Worm (Caenorhabditis elegans) whole organism, L3 larva: Measurements from ENCODE around the gene C15H9.11.
A peak's percentile ranks its signal among the peaks of the same experiment; 100 is the strongest.

Experiments
- ZK546.5 ChIP-seq: sonication (generic microtip); optimal IDR thresholded peaks from 2 replicates; lab custom pipeline; 2017; ENCODE audit warnings: missing biosample characterization, missing genetic modification characterization
- ama-1 ChIP-seq: fragments of 150-350 bp; optimal IDR thresholded peaks from 2 replicates; lab custom pipeline; 2018
- ceh-16 ChIP-seq: sonication (generic microtip); optimal IDR thresholded peaks from 2 replicates; lab custom pipeline; 2017; ENCODE audit warnings: missing biosample characterization, missing genetic modification characterization
- ceh-28 ChIP-seq: fragments of 150-350 bp; optimal IDR thresholded peaks from 2 replicates; lab custom pipeline; 2014; ENCODE audit warnings: missing biosample characterization, missing genetic modification reagents, missing genetic modification characterization
- ceh-9 ChIP-seq: sonication (generic microtip); optimal IDR thresholded peaks from 2 replicates; lab custom pipeline; 2018; ENCODE audit warnings: missing biosample characterization, missing genetic modification characterization
- daf-12 ChIP-seq: fragments of 150-350 bp; optimal IDR thresholded peaks from 2 replicates; lab custom pipeline; 2014; ENCODE audit warnings: missing biosample characterization, missing genetic modification reagents, missing genetic modification characterization
- egl-27 ChIP-seq: sonication (generic microtip); optimal IDR thresholded peaks from 4 replicates; lab custom pipeline; 2017; ENCODE audit warnings: missing biosample characterization, missing genetic modification reagents, missing genetic modification characterization
- egl-5 ChIP-seq: fragments of 150-350 bp; optimal IDR thresholded peaks from 2 replicates; lab custom pipeline; 2017; ENCODE audit warnings: missing biosample characterization, missing genetic modification reagents, missing genetic modification characterization, inconsistent platforms
- elt-1 ChIP-seq: fragments of 150-350 bp; optimal IDR thresholded peaks from 2 replicates; lab custom pipeline; 2014; ENCODE audit warnings: missing biosample characterization, missing genetic modification characterization
- elt-2 ChIP-seq: sonication (generic microtip); optimal IDR thresholded peaks from 2 replicates; lab custom pipeline; 2016; ENCODE audit warnings: missing genetic modification reagents, mild to moderate bottlenecking, missing genetic modification characterization, missing compliant biosample characterization
- elt-3 ChIP-seq, 3 experiments: fragments of 150-350 bp in 1 of 3; sonication (generic microtip) in 2 of 3; optimal IDR thresholded peaks; 2 replicates in 2 of 3; 4 replicates in 1 of 3; lab custom pipeline; 2014 to 2017; ENCODE audit warnings: missing biosample characterization in 3 of 3, missing genetic modification characterization in 3 of 3
- eor-1 ChIP-seq, 2 experiments: fragments of 150-350 bp; optimal IDR thresholded peaks; 2 replicates each; lab custom pipeline; 2014 to 2018; ENCODE audit warnings: missing biosample characterization in 2 of 2, missing genetic modification characterization in 2 of 2
- hmg-11 ChIP-seq: sonication (generic microtip); optimal IDR thresholded peaks from 2 replicates; lab custom pipeline; 2016; ENCODE audit warnings: missing genetic modification characterization, missing compliant biosample characterization
- lin-39 ChIP-seq: fragments of 150-350 bp; optimal IDR thresholded peaks from 2 replicates; lab custom pipeline; 2018; ENCODE audit warnings: missing biosample characterization, missing genetic modification reagents, missing genetic modification characterization
- lsy-12 ChIP-seq: sonication (generic microtip); optimal IDR thresholded peaks from 2 replicates; lab custom pipeline; 2016; ENCODE audit warnings: mild to moderate bottlenecking, missing genetic modification characterization, missing compliant biosample characterization
- mdl-1 ChIP-seq: fragments of 150-350 bp; optimal IDR thresholded peaks from 2 replicates; lab custom pipeline; 2014; ENCODE audit warnings: missing biosample characterization, missing genetic modification characterization
- mml-1 ChIP-seq: fragments of 150-350 bp; sonication (generic microtip); optimal IDR thresholded peaks from 3 replicates; lab custom pipeline; 2014; ENCODE audit warnings: missing biosample characterization, missing genetic modification characterization
- nfya-1 ChIP-seq: sonication (generic microtip); optimal IDR thresholded peaks from 2 replicates; lab custom pipeline; 2017; ENCODE audit warnings: missing genetic modification characterization, mild to moderate bottlenecking, missing compliant biosample characterization, antibody characterized with exemption, moderate library complexity; ENCODE audit not compliant: insufficient read depth
- nhr-28 ChIP-seq: fragments of 150-350 bp; optimal IDR thresholded peaks from 2 replicates; lab custom pipeline; 2014; ENCODE audit warnings: missing biosample characterization, missing genetic modification characterization
- nhr-43 ChIP-seq: sonication (generic microtip); optimal IDR thresholded peaks from 2 replicates; lab custom pipeline; 2016; ENCODE audit warnings: mild to moderate bottlenecking, missing genetic modification characterization, missing compliant biosample characterization; ENCODE audit not compliant: poor library complexity, severe bottlenecking
- nhr-67 ChIP-seq: fragments of 150-350 bp; optimal IDR thresholded peaks from 2 replicates; lab custom pipeline; 2014; ENCODE audit warnings: missing biosample characterization, missing genetic modification characterization
- nhr-76 ChIP-seq: fragments of 150-350 bp; sonication (generic microtip); optimal IDR thresholded peaks from 5 replicates; lab custom pipeline; 2014; ENCODE audit warnings: missing biosample characterization, missing genetic modification characterization
- nhr-77 ChIP-seq: fragments of 150-350 bp; optimal IDR thresholded peaks from 2 replicates; lab custom pipeline; 2014; ENCODE audit warnings: missing biosample characterization, missing genetic modification characterization
- pha-4 ChIP-seq: fragments of 150-350 bp; optimal IDR thresholded peaks from 2 replicates; lab custom pipeline; 2014; ENCODE audit warnings: missing biosample characterization, missing genetic modification reagents, missing genetic modification characterization
- pqm-1 ChIP-seq: fragments of 150-350 bp; optimal IDR thresholded peaks from 2 replicates; lab custom pipeline; 2017; ENCODE audit warnings: missing biosample characterization, missing genetic modification characterization, inconsistent platforms
- snpc-4 ChIP-seq: fragments of 150-350 bp; optimal IDR thresholded peaks from 2 replicates; lab custom pipeline; 2014; ENCODE audit warnings: missing biosample characterization, missing genetic modification characterization
- tbx-2 ChIP-seq: sonication (generic microtip); optimal IDR thresholded peaks from 2 replicates; lab custom pipeline; 2016; ENCODE audit warnings: mild to moderate bottlenecking, missing genetic modification characterization, missing compliant biosample characterization
- unc-62 ChIP-seq: fragments of 150-350 bp; sonication (generic microtip); optimal IDR thresholded peaks from 4 replicates; lab custom pipeline; 2014; ENCODE audit warnings: missing biosample characterization, missing genetic modification reagents, missing genetic modification characterization
- zag-1 ChIP-seq: fragments of 150-350 bp; optimal IDR thresholded peaks from 2 replicates; lab custom pipeline; 2014; ENCODE audit warnings: missing biosample characterization, missing genetic modification characterization
- ztf-11 ChIP-seq: fragments of 150-350 bp; optimal IDR thresholded peaks from 2 replicates; lab custom pipeline; 2014; ENCODE audit warnings: missing biosample characterization, missing genetic modification characterization

C15H9.11 gene

DNA sequence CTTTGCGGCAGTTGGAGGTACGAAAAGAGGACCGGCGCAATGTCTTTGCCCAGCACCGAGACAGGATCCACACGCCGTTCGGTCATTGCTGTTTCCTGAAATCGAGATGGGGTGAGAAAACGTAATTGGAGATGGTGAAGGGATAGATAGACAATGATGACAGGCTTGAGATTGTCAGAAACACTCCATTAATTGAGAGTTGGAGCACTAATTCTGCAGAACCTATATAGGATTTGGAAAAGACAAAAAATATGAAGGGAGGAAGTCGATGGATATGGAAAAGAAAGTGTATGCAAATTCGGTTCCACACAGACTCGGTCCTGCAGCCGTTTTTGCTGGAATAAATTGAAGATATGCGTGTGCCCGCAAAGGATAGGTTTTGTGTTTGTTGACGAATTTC is 35.0 kb upstream of the C15H9.11 start, which contains the start of gene Y72A10A.1:
TSS of gene Y72A10A.1 (minus strand) at position 101 of the 400 bp plus-strand sequence.
- TF ChIP-seq egl-27 (tag; lab: Kevin White, UChicago) (no peak), eor-1 (tag; optimal IDR thresholded peaks at IDR 0.05; lab: Kevin White, UChicago) (no peak), ama-1 (lab: Kevin White, UChicago) (no peak), ztf-11 (tag; lab: Kevin White, UChicago) (no peak), nhr-76 (tag; lab: Kevin White, UChicago) (no peak), lsy-12 (tag; lab: Kevin White, UChicago) (no peak), ceh-9 (tag; lab: Kevin White, UChicago) (no peak), pqm-1 (tag; lab: Kevin White, UChicago) (no peak), mml-1 (tag; lab: Kevin White, UChicago) (no peak), nhr-28 (tag; lab: Kevin White, UChicago) (no peak), elt-3 (tag; optimal IDR thresholded peaks at IDR 0.05; lab: Kevin White, UChicago) (no peak)

DNA sequence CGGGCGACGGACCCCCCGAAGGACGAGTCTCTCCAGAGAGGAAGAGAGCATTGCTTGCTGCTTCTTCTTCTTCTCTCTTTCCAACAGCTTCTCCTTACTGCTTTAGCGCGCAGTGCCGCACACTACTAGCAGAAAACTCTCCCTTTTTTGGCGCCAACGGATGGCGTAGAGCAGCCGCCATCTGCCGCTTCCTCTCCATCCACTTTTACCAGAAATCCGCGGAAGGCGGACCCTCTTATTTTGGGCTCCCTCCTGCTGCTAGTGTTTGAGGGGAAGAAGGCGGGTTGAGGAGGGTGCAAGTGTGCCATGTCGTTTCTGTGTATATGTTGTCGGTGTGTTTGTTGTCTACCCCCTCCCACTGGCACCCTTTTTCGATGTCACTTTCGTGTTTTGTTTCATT is 31.2 kb upstream of the C15H9.11 start:
- TF ChIP-seq ama-1 (lab: Kevin White, UChicago) = no peak
- no peak for TF ChIP-seq lsy-12 (tag; lab: Kevin White, UChicago)
- TF ChIP-seq tbx-2 = peak; percentile 30
- peak; percentile 55 for TF ChIP-seq hmg-11 (tag; lab: Kevin White, UChicago)
- no peak for TF ChIP-seq nhr-43
- peak; percentile 47 for TF ChIP-seq nfya-1 (tag; lab: Kevin White, UChicago)
- no peak for TF ChIP-seq zag-1
- peak; percentile 43 for TF ChIP-seq unc-62 (GFP tag; lab: Kevin White, UChicago)

- no peak for TF ChIP-seq nhr-77 (tag; lab: Kevin White, UChicago)
- peak; percentile 53 for TF ChIP-seq pqm-1 (tag; lab: Kevin White, UChicago)
- TF ChIP-seq ztf-11 (tag; lab: Kevin White, UChicago) = no peak
- no peak for TF ChIP-seq ZK546.5
- peak; percentile 80 for TF ChIP-seq elt-2 (tag; lab: Kevin White, UChicago)
- TF ChIP-seq snpc-4 (tag; lab: Kevin White, UChicago) = no peak
- TF ChIP-seq pha-4 (tag; lab: Kevin White, UChicago) = peak; percentile 25
- peak; percentile 1 for TF ChIP-seq nfya-1 (tag; lab: Kevin White, UChicago)
These were observed 26.1 kb upstream of the C15H9.11 start for ce11 chrX:6129277-6129676.

- TF ChIP-seq daf-12 (tag; lab: Kevin White, UChicago) = no peak
- no peak for TF ChIP-seq lin-39
These were observed 25.6 kb upstream of the C15H9.11 start for ce11 chrX:6128773-6129172.

DNA sequence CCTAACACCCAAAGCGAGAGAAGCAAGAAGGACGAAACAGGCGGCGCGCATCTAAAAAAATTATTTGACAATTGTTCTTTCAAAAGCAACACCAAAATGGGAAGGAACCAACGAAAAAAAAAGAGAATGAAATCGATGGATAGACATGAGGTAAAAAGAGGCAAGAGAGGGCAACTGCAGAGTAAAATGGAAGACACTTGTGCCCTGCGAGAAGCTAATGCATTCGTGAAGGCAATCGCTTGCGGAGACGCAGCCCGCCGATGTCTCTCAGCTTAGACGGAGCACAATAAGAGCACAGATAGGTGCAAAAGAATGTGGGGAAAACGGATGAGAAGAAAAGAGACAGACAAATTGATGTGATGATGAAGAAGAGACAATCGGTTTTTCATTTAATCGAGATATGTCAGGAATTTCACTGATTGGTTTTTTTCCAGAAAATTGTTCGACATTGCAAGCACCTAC is 25.1 kb upstream of the C15H9.11 start, which contains the start of gene C15H9.9:
TSS of gene C15H9.9 (minus strand) at position 51 of the 462 bp plus-strand sequence.
- TF ChIP-seq nfya-1 (tag; lab: Kevin White, UChicago) (peak; percentile 45), egl-27 (tag; lab: Kevin White, UChicago) (no peak), daf-12 (tag; lab: Kevin White, UChicago) (no peak), egl-5 (tag; lab: Kevin White, UChicago) (peak; percentile 48), hmg-11 (tag; lab: Kevin White, UChicago) (peak; percentile 38), lin-39 (peak; percentile 90), nhr-67 (tag; lab: Kevin White, UChicago) (no peak), ama-1 (lab: Kevin White, UChicago) (no peak), ceh-16 (no peak), nhr-43 (no peak)

DNA sequence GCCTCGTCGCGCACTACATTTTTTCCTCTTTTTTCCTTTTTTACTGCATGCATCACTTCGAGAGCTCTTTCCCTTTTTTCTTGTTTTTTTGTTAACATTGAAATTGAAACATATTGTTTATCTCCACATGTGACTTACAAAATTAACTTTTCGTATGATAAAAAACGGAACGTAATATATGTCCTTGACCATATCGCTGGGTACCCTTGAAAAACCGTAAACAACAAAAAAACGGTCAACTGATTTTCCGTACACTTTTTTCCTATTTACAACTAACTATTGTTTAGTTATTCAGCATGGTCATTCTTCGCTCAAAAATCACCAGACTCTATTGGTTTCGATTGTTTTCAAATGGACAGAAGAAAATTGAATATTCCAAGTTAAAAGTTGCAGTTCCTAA is 18.8 kb upstream of the C15H9.11 start, which contains the start of gene nnt-1:
TSS of gene nnt-1 (plus strand) at position 286 of the 400 bp plus-strand sequence.
- TF ChIP-seq elt-1 (tag; lab: Kevin White, UChicago) = no peak
- TF ChIP-seq pha-4 (tag; lab: Kevin White, UChicago) = peak; percentile 37
- TF ChIP-seq, all 47 proteins: peak for 1

DNA sequence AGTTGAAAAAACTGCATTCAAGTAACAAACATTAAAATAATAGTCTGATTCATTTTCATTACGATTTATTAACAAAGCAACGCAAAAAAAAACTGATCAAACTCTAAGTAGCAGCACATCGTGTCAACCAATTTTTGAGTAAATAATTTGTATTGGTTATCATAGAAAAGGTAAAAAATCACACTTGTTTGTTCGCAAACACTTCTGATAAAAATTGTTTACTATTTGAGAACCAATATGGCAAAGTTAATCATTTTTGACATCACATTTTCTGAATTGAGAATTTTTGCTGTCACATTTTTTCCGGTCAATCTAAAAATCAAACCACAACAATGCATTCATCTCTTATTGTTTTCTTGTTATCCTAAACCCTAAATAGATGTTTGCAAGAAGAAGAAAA is 18.1 kb upstream of the C15H9.11 start:
- TF ChIP-seq elt-2 (tag; lab: Kevin White, UChicago) (peak; percentile 27), nhr-43 (no peak), pqm-1 (tag; lab: Kevin White, UChicago) (peak; percentile 15), ceh-28 (tag; lab: Kevin White, UChicago) (no peak), pha-4 (tag; lab: Kevin White, UChicago) (peak; percentile 89), ceh-16 (no peak), mdl-1 (no peak)
